Worm (Caenorhabditis elegans): Measurements from ENCODE around the gene Y46B2A.4.
"Not testable (repeated sequence)": the region's sequence is repeated elsewhere in the genome, so short reads cannot be mapped to it uniquely, and the experiment has no call there.

Y46B2A.4 gene

ce11 chrII:821514-821913 lies 40.1 kb upstream of the Y46B2A.4 start, which contains the start of gene F46F5.8:
F46F5.8 (minus strand) TSS chrII:821614.
- TF ChIP-seq elt-3 (tag; optimal IDR thresholded peaks at IDR 0.05): no peak
- TF ChIP-seq ceh-82 (tag; optimal IDR thresholded peaks at IDR 0.05): no peak
- no peak for TF ChIP-seq eor-1 (tag; optimal IDR thresholded peaks at IDR 0.05)
- TF ChIP-seq unc-39 (tag; optimal IDR thresholded peaks at IDR 0.05): no peak
- no peak for TF ChIP-seq nfya-1 (tag; optimal IDR thresholded peaks at IDR 0.05; ENCODE audit: insufficient read depth)
- no peak for TF ChIP-seq mml-1 (tag; optimal IDR thresholded peaks at IDR 0.05)
- no peak for TF ChIP-seq skn-1 (tag; optimal IDR thresholded peaks at IDR 0.05)
- no peak for TF ChIP-seq nhr-237 (tag; optimal IDR thresholded peaks at IDR 0.05)
- no peak for TF ChIP-seq ztf-4 (tag; optimal IDR thresholded peaks at IDR 0.05)
- TF ChIP-seq egl-5 (tag; optimal IDR thresholded peaks at IDR 0.05): no peak
- no peak for TF ChIP-seq tbx-2 (tag; optimal IDR thresholded peaks at IDR 0.05)

- not testable (repeated sequence) for TF ChIP-seq mdl-1 (tag; optimal IDR thresholded peaks at IDR 0.05); pqm-1 (tag; optimal IDR thresholded peaks at IDR 0.05); ama-1 (optimal IDR thresholded peaks at IDR 0.05)
Measured at ce11 chrII:822730-823129, 38.9 kb upstream of the Y46B2A.4 start, which contains the start of gene msrp-4. msrp-4 (minus strand) TSS chrII:822830.

DNA sequence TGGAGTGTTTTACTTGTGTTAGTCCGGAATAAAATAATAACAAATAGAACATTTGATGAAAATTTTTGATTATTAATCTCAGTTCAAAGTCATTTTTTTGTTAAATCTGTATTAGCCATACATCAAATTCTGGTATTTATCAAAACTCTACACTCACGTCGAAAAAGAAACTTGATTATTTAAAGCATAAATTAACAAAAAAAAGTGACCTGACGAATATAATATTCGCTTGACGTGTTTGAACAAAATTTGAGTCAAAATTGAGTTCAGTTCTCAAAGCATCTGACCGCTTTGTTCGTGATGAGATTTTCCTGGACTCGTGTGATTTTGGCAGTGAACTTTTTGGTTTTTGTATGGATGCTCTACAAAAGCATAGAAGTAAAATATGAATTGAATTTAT lies 38.1 kb upstream of the Y46B2A.4 start, which contains the start of gene F46F5.10:
Gene F46F5.10, plus strand, starts transcription at position 301 of the 400 bp plus-strand sequence.
- TF ChIP-seq elt-3 (tag; optimal IDR thresholded peaks at IDR 0.05) (no peak), zag-1 (tag; optimal IDR thresholded peaks at IDR 0.05) (no peak), fkh-2 (tag; optimal IDR thresholded peaks at IDR 0.05) (no peak), lsy-12 (tag; optimal IDR thresholded peaks at IDR 0.05) (no peak), nhr-76 (tag; optimal IDR thresholded peaks at IDR 0.05) (no peak)

DNA sequence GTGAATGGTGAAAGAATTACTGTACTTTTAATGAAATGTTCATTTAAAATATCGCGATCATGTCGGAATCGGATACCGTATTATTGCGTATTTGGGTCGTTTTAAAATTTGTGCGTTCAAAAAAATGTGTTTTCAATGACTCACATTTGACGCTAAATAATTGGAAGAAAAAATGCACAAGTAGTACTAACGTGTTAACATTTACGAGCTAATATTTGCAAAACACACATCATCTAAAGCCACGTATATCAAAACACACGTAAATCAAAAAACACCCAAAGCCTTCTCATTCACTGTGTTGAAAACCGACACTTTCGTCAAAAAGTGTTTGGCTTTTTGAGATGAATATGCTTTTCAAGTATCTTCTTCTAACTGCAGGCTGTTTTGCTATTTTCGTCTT lies 36.1 kb upstream of the Y46B2A.4 start, which contains the start of gene F28A10.1:
Gene F28A10.1, plus strand, starts transcription at position 301 of the 400 bp plus-strand sequence.
- TF ChIP-seq nhr-11 (tag; optimal IDR thresholded peaks at IDR 0.05): no peak
- no peak for TF ChIP-seq nhr-76 (tag; optimal IDR thresholded peaks at IDR 0.05)
- TF ChIP-seq nhr-43 (tag; optimal IDR thresholded peaks at IDR 0.05; ENCODE audit: poor library complexity, severe bottlenecking): no peak
- TF ChIP-seq nhr-12 (tag; optimal IDR thresholded peaks at IDR 0.05): no peak
- TF ChIP-seq sea-2 (GFP tag; optimal IDR thresholded peaks at IDR 0.05): no peak
- no peak for TF ChIP-seq elt-2 (tag; optimal IDR thresholded peaks at IDR 0.05)
- TF ChIP-seq lin-15B (tag; optimal IDR thresholded peaks at IDR 0.05): no peak
- no peak for TF ChIP-seq lsy-12 (tag; optimal IDR thresholded peaks at IDR 0.05)
- no peak for TF ChIP-seq lin-39 (tag; optimal IDR thresholded peaks at IDR 0.05)
- TF ChIP-seq ceh-82 (tag; optimal IDR thresholded peaks at IDR 0.05): no peak
- TF ChIP-seq eor-1 (tag; optimal IDR thresholded peaks at IDR 0.05): no peak
- TF ChIP-seq ztf-11 (tag; optimal IDR thresholded peaks at IDR 0.05): no peak
- no peak for TF ChIP-seq nhr-77 (tag; optimal IDR thresholded peaks at IDR 0.05)
- no peak for TF ChIP-seq pha-4 (tag; optimal IDR thresholded peaks at IDR 0.05)
- no peak for TF ChIP-seq fos-1 (tag; optimal IDR thresholded peaks at IDR 0.05)

DNA sequence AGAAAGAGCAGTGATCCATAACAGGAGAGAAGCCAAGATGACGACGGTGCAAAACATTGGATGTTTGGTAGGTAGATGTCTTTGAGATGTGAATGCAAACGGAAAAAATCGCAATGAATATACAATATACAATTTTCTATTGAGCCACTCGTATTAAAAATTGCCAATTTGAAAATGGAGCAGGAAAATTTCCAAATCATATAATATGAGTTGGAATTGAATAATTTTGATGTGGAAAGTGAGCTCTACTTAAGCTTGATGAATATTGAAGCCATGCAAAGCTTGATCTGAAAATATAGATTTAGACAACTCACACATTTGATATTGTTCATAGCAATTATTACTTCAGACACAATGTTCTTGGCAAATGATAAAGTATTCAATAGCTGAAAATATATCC lies 23.2 kb upstream of the Y46B2A.4 start, which contains the start of gene F28A10.8:
Gene F28A10.8, minus strand, starts transcription at position 101 of the 400 bp plus-strand sequence.
- TF ChIP-seq nhr-43 (tag; optimal IDR thresholded peaks at IDR 0.05; ENCODE audit: poor library complexity, severe bottlenecking) (no peak), pqm-1 (tag; optimal IDR thresholded peaks at IDR 0.05) (no peak), elt-1 (tag; optimal IDR thresholded peaks at IDR 0.05) (no peak), skn-1 (tag; optimal IDR thresholded peaks at IDR 0.05) (no peak), fos-1 (tag; optimal IDR thresholded peaks at IDR 0.05) (no peak), daf-12 (tag; optimal IDR thresholded peaks at IDR 0.05) (no peak), nhr-12 (tag; optimal IDR thresholded peaks at IDR 0.05) (no peak), ceh-82 (tag; optimal IDR thresholded peaks at IDR 0.05) (no peak), pha-4 (tag; optimal IDR thresholded peaks at IDR 0.05) (no peak), elt-2 (tag; optimal IDR thresholded peaks at IDR 0.05) (no peak), mml-1 (tag; optimal IDR thresholded peaks at IDR 0.05) (no peak), R02D3.7 (tag; optimal IDR thresholded peaks at IDR 0.05) (no peak), tbx-2 (tag; optimal IDR thresholded peaks at IDR 0.05) (no peak), ama-1 (optimal IDR thresholded peaks at IDR 0.05) (no peak)

DNA sequence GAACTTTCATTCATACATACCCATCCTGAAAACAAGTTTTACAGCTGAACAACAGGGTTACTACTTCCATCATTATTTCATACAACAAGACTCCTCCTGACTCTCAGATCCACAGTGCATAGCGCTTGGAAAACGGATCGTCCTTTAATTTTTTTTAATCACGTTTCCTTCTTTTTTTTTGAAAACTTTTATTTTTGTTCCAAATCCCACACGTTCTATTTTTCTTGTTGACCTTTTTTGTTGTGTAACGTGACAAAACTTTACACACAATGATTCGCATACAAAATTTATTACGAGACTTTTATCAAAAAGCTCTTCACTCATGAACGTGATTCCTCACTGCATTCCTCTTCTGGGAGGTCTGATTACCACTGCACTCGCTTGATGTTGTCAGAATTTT lies 21.5 kb upstream of the Y46B2A.4 start, which contains the start of gene clc-33:
Gene clc-33, plus strand, starts transcription at position 301 of the 400 bp plus-strand sequence.
- TF ChIP-seq ceh-16 (tag; optimal IDR thresholded peaks at IDR 0.05): no peak
